Fruit fly (Drosophila melanogaster): Measurements from ENCODE around the gene CG43438.

dm6 chr2L:11504896-11505569 is 30.9 kb upstream of the CG43438 start:
- TF ChIP-seq h (GFP tag; optimal IDR thresholded peaks at IDR 0.05) (no peak), fru (GFP tag; optimal IDR thresholded peaks at IDR 0.05) (no peak)

Measured in whole organism, wandering third instar larva.